Worm (Caenorhabditis elegans): Measurements from ENCODE around the gene clec-45.

ce11 chrV:7641718-7642117 is 3.8 kb downstream of the clec-45 start:
- TF ChIP-seq egl-27 (tag; optimal IDR thresholded peaks at IDR 0.05) (no peak), unc-98 (GFP tag; IDR thresholded peaks at IDR 0.05) (no peak), elt-3 (tag; optimal IDR thresholded peaks at IDR 0.05) (no peak)

Data from whole organism, L1 larva.